Worm (Caenorhabditis elegans): ENCODE results near the gene pqe-1.

pqe-1 gene

DNA sequence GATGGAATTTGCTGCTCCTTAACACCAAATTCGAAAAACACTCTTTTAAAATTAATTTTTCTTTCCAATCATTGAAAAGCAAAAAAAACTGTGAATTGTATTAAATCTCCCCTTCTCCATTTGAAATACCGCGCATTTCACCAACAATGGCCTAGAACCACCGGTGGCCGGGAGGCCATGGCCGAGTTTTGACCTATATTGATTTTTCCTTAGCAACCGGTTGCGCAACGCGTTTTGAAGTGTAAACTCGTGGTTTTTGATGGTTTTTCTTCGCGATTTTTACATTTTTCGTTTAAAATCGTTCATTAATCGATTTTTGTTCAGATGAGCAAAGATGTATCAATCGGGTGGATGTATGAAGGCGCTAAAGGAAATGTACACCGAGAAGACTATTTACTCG, 2.8 kb upstream of the pqe-1 start, which contains the start of gene mog-3:
Gene mog-3 (plus strand): TSS at position 319 of the 400 bp plus-strand sequence.
- TF ChIP-seq dpl-1 (GFP tag; optimal IDR thresholded peaks at IDR 0.05) (peak; percentile 55), C06A6.2 (GFP tag; conservative IDR thresholded peaks at IDR 0.05) (no peak), F33H1.4 (GFP tag; IDR thresholded peaks at IDR 0.05) (peak; percentile 24; the same call in 1 of the 2 replicates), attf-5 (GFP tag; optimal IDR thresholded peaks at IDR 0.05) (peak; percentile 23), ztf-25 (GFP tag; IDR thresholded peaks at IDR 0.05) (0 out of 2 replicates have a peak, but pooled peaks have one; percentile 39), dox-1 (GFP tag; IDR thresholded peaks at IDR 0.05) (peak; percentile 59), madf-6 (GFP tag; IDR thresholded peaks at IDR 0.05) (peak; percentile 37; the same call in 1 of the 2 replicates), ztf-28 (GFP tag; IDR thresholded peaks at IDR 0.05) (peak; percentile 63; the same call in 1 of the 2 replicates), K12H6.12 (tag; optimal IDR thresholded peaks at IDR 0.05) (peak; percentile 41), nfya-2 (GFP tag; IDR thresholded peaks at IDR 0.05) (no peak), ceh-27 (GFP tag; optimal IDR thresholded peaks at IDR 0.05) (peak; percentile 58), cebp-1 (GFP tag; IDR thresholded peaks at IDR 0.05) (no peak), cebp-1 (tag; optimal IDR thresholded peaks at IDR 0.05) (peak; percentile 77), snpc-3.4 (tag; optimal IDR thresholded peaks at IDR 0.05) (peak; percentile 45), lsl-1 (GFP tag; optimal IDR thresholded peaks at IDR 0.05) (peak; percentile 38), ztf-22 (GFP tag; optimal IDR thresholded peaks at IDR 0.05) (no peak), let-607 (tag; optimal IDR thresholded peaks at IDR 0.05) (no peak), lin-35 (GFP tag; optimal IDR thresholded peaks at IDR 0.05) (peak in 1 of 3 experiments; percentile 65), nfyb-1 (GFP tag; IDR thresholded peaks at IDR 0.05) (no peak), lin-54 (GFP tag; optimal IDR thresholded peaks at IDR 0.05) (peak; percentile 83), efl-1 (GFP tag; optimal IDR thresholded peaks at IDR 0.05) (peak; percentile 63), unc-130 (GFP tag; optimal IDR thresholded peaks at IDR 0.05) (peak; percentile 75), B0035.1 (tag; optimal IDR thresholded peaks at IDR 0.05) (no peak), F23B12.7 (tag; optimal IDR thresholded peaks at IDR 0.05; ENCODE audit: insufficient read depth) (peak; percentile 57), tbp1 (GFP tag; optimal IDR thresholded peaks at IDR 0.05) (peak; percentile 38), nhr-90 (tag; optimal IDR thresholded peaks at IDR 0.05) (no peak), gei-17 (GFP tag; optimal IDR thresholded peaks at IDR 0.05) (no peak), mcd-1 (GFP tag; IDR thresholded peaks at IDR 0.05) (0 out of 2 replicates have a peak, but pooled peaks have one; percentile 26), ZK185.1 (tag; optimal IDR thresholded peaks at IDR 0.05; ENCODE audit: poor library complexity, severe bottlenecking) (peak; percentile 75), lir-1 (GFP tag; conservative IDR thresholded peaks at IDR 0.05) (peak; percentile 59; the same call in 1 of the 2 replicates), rpc-1 (optimal IDR thresholded peaks at IDR 0.05) (no peak), rpc-1 (tag; optimal IDR thresholded peaks at IDR 0.05) (no peak), D2030.7 (GFP tag; IDR thresholded peaks at IDR 0.05) (peak; percentile 55), hrde-1 (tag; optimal IDR thresholded peaks at IDR 0.05; ENCODE audit: borderline replicate concordance) (no peak), athp-1 (tag; optimal IDR thresholded peaks at IDR 0.05) (peak; percentile 56), hlh-26 (GFP tag; conservative IDR thresholded peaks at IDR 0.05) (no peak), sptf-2 (GFP tag; optimal IDR thresholded peaks at IDR 0.05) (peak; percentile 66)

DNA sequence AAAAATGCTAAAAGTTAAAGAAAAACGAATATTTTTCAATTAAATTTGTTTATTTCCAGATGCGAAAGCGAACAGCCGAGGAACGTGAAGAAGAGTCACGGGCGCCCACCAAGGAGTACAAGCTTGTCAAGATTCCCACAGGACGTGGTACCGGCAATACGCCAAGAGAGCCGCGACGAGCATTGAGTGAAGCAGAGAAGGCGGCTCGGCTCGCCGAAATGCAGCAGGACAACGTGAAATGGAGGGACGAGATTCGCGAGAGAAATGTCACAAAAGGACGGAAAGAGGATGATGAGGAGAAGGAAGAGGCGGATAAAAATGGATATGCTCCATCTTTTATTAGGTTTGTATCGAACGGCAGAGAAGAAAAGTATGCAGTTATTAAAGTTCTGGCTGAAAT, 637 bp upstream of the pqe-1 start:
- TF ChIP-seq tbp1 (GFP tag; optimal IDR thresholded peaks at IDR 0.05): no peak
- TF ChIP-seq B0035.1 (tag; optimal IDR thresholded peaks at IDR 0.05): no peak
- TF ChIP-seq F10E7.11 (tag; optimal IDR thresholded peaks at IDR 0.05): no peak
- TF ChIP-seq hlh-26 (GFP tag; conservative IDR thresholded peaks at IDR 0.05): no peak
- TF ChIP-seq zim-3 (tag; optimal IDR thresholded peaks at IDR 0.05): peak; percentile 4
- TF ChIP-seq ekl-4 (GFP tag; IDR thresholded peaks at IDR 0.05): no peak
- no peak for TF ChIP-seq ama-1 (optimal IDR thresholded peaks at IDR 0.05)
- no peak for TF ChIP-seq ama-1 (GFP tag; optimal IDR thresholded peaks at IDR 0.05)
- TF ChIP-seq ztf-26 (tag; optimal IDR thresholded peaks at IDR 0.05): no peak
- TF ChIP-seq nhr-27 (tag; optimal IDR thresholded peaks at IDR 0.05): no peak
- 0 out of 2 replicates have a peak, but pooled peaks have one; percentile 34 for TF ChIP-seq K11D2.4 (GFP tag; IDR thresholded peaks at IDR 0.05)
- no peak for TF ChIP-seq rec-8 (tag; optimal IDR thresholded peaks at IDR 0.05)
- TF ChIP-seq sptf-2 (GFP tag; optimal IDR thresholded peaks at IDR 0.05): no peak
- TF ChIP-seq ccch-3 (GFP tag; optimal IDR thresholded peaks at IDR 0.05): no peak
- TF ChIP-seq zfh-2 (GFP tag; conservative IDR thresholded peaks at IDR 0.05): peak; percentile 63

Data from whole organism, young adult.